Fruit fly (Drosophila melanogaster) whole organism, embryonic: ENCODE measurements around the gene Idh3g.

Source experiments
- ATbp ChIP-seq: fragments of 200-800 bp; sonication (Bioruptor generic); optimal IDR thresholded peaks from 2 replicates; lab custom pipeline; 2017; ENCODE audit warnings: missing biosample characterization, mild to moderate bottlenecking, missing genetic modification characterization, missing genetic modification reagents
- Adf1 ChIP-seq: fragments of 200-800 bp; sonication (Bioruptor generic); IDR thresholded peaks from 2 replicates; pipeline ENCODE4 v1.3.6; 2022; ENCODE audit warnings: missing biosample characterization, missing genetic modification characterization
- Asciz ChIP-seq: fragments of 200-800 bp; sonication (Bioruptor generic); optimal IDR thresholded peaks from 2 replicates; lab custom pipeline; 2017; ENCODE audit warnings: missing biosample characterization, mild to moderate bottlenecking, missing genetic modification characterization, missing genetic modification reagents
- Bgb ChIP-seq: fragments of 200-800 bp; sonication (Bioruptor generic); IDR thresholded peaks from 2 replicates; pipeline ENCODE4 v1.3.6; 2022; ENCODE audit warnings: missing biosample characterization, missing genetic modification characterization; ENCODE audit not compliant: partially characterized antibody
- C15 ChIP-seq: fragments of 200-800 bp; sonication (Bioruptor generic); IDR thresholded peaks from 3 replicates; pipeline ENCODE4 v1.3.6; 2022; ENCODE audit warnings: missing biosample characterization, missing genetic modification characterization
- CG10209 ChIP-seq: fragments of 200-800 bp; sonication (Bioruptor generic); optimal IDR thresholded peaks from 3 replicates; lab custom pipeline; 2017; ENCODE audit warnings: missing biosample characterization, mild to moderate bottlenecking, missing genetic modification characterization, missing genetic modification reagents
- CG10274 ChIP-seq: fragments of 200-800 bp; sonication (Bioruptor generic); optimal IDR thresholded peaks from 3 replicates; lab custom pipeline; 2017; ENCODE audit warnings: missing biosample characterization, mild to moderate bottlenecking, missing genetic modification characterization
- CG10543 ChIP-seq: fragments of 200-800 bp; sonication (Bioruptor generic); optimal IDR thresholded peaks from 3 replicates; lab custom pipeline; 2017; ENCODE audit warnings: missing biosample characterization, mild to moderate bottlenecking, missing genetic modification characterization, moderate library complexity
- CG10654 ChIP-seq: fragments of 200-800 bp; sonication (Bioruptor generic); optimal IDR thresholded peaks from 2 replicates; lab custom pipeline; 2016; ENCODE audit warnings: missing biosample characterization, missing genetic modification characterization
- CG11085 ChIP-seq: fragments of 200-800 bp; sonication (Bioruptor generic); IDR thresholded peaks from 2 replicates; pipeline ENCODE4 v1.3.6; 2022; ENCODE audit warnings: missing biosample characterization, missing genetic modification characterization
- CG11456 ChIP-seq: fragments of 200-800 bp; sonication (Bioruptor generic); IDR thresholded peaks from 3 replicates; pipeline ENCODE4 v1.3.6; 2022; ENCODE audit warnings: missing biosample characterization, missing genetic modification characterization
- CG12236 ChIP-seq: fragments of 200-800 bp; sonication (Bioruptor generic); optimal IDR thresholded peaks from 2 replicates; lab custom pipeline; 2016; ENCODE audit warnings: missing biosample characterization, missing genetic modification characterization
- CG13287 ChIP-seq: fragments of 200-800 bp; sonication (Bioruptor generic); IDR thresholded peaks from 2 replicates; pipeline ENCODE4 v1.3.6; 2022; ENCODE audit warnings: missing biosample characterization, missing genetic modification characterization; ENCODE audit not compliant: partially characterized antibody
- CG13894 ChIP-seq: fragments of 200-800 bp; sonication (Bioruptor generic); optimal IDR thresholded peaks from 3 replicates; lab custom pipeline; 2018; ENCODE audit warnings: missing biosample characterization, mild to moderate bottlenecking, missing genetic modification characterization, moderate library complexity
- CG15696 ChIP-seq: fragments of 200-800 bp; sonication (Bioruptor generic); optimal IDR thresholded peaks from 2 replicates; lab custom pipeline; 2019; ENCODE audit warnings: missing biosample characterization, mild to moderate bottlenecking, missing genetic modification characterization, moderate library complexity
- CG1603 ChIP-seq: fragments of 200-800 bp; sonication (Bioruptor generic); optimal IDR thresholded peaks from 2 replicates; lab custom pipeline; 2019; ENCODE audit warnings: missing biosample characterization, mild to moderate bottlenecking, missing genetic modification characterization, moderate library complexity
- CG17359 ChIP-seq: fragments of 200-800 bp; sonication (Bioruptor generic); optimal IDR thresholded peaks from 3 replicates; lab custom pipeline; 2018; ENCODE audit warnings: missing biosample characterization, mild to moderate bottlenecking, missing genetic modification characterization, moderate library complexity
- CG17912 ChIP-seq: fragments of 200-800 bp; sonication (Bioruptor generic); optimal IDR thresholded peaks from 2 replicates; lab custom pipeline; 2018; ENCODE audit warnings: missing biosample characterization, mild to moderate bottlenecking, missing genetic modification characterization
- CG18619 ChIP-seq: fragments of 200-800 bp; sonication (Bioruptor generic); optimal IDR thresholded peaks from 3 replicates; lab custom pipeline; 2017; ENCODE audit warnings: missing biosample characterization, mild to moderate bottlenecking, missing genetic modification characterization
- CG18764 ChIP-seq: fragments of 200-800 bp; sonication (Bioruptor generic); optimal IDR thresholded peaks from 3 replicates; lab custom pipeline; 2016; ENCODE audit warnings: missing biosample characterization, missing genetic modification characterization
- CG32532 ChIP-seq: fragments of 200-800 bp; sonication (Bioruptor generic); IDR thresholded peaks from 2 replicates; pipeline ENCODE4 v1.3.6; 2022; ENCODE audit warnings: missing biosample characterization, missing genetic modification characterization
- CG33557 ChIP-seq: fragments of 200-800 bp; sonication (Bioruptor generic); optimal IDR thresholded peaks from 2 replicates; lab custom pipeline; 2019; ENCODE audit warnings: missing biosample characterization, mild to moderate bottlenecking, missing genetic modification characterization, moderate library complexity
- CG4328 ChIP-seq: fragments of 200-800 bp; sonication (Bioruptor generic); optimal IDR thresholded peaks from 3 replicates; lab custom pipeline; 2017; ENCODE audit warnings: missing biosample characterization, missing genetic modification reagents, missing genetic modification characterization
- CG43689 ChIP-seq: fragments of 200-800 bp; sonication (Bioruptor generic); IDR thresholded peaks from 2 replicates; pipeline ENCODE4 v1.3.6; 2022; ENCODE audit warnings: missing biosample characterization, missing genetic modification characterization
- CG5245 ChIP-seq: fragments of 200-800 bp; sonication (Bioruptor generic); optimal IDR thresholded peaks from 3 replicates; lab custom pipeline; 2016; ENCODE audit warnings: missing biosample characterization, missing genetic modification characterization
- CG6683 ChIP-seq: fragments of 200-800 bp; sonication (Bioruptor generic); optimal IDR thresholded peaks from 2 replicates; lab custom pipeline; 2017; ENCODE audit warnings: missing biosample characterization, mild to moderate bottlenecking, missing genetic modification characterization, missing genetic modification reagents
- CG6854 ChIP-seq: fragments of 200-800 bp; sonication (Bioruptor generic); optimal IDR thresholded peaks from 3 replicates; lab custom pipeline; 2017; ENCODE audit warnings: missing biosample characterization, mild to moderate bottlenecking, missing genetic modification characterization
- CG7556 ChIP-seq: fragments of 200-800 bp; sonication (Bioruptor generic); optimal IDR thresholded peaks from 2 replicates; lab custom pipeline; 2017; ENCODE audit warnings: missing biosample characterization, mild to moderate bottlenecking, missing genetic modification characterization
- CG7745 ChIP-seq: fragments of 200-800 bp; sonication (Bioruptor generic); optimal IDR thresholded peaks from 2 replicates; lab custom pipeline; 2018; ENCODE audit warnings: missing biosample characterization, mild to moderate bottlenecking, missing genetic modification characterization, moderate library complexity
- CG7786 ChIP-seq: fragments of 200-800 bp; sonication (Bioruptor generic); optimal IDR thresholded peaks from 2 replicates; lab custom pipeline; 2016; ENCODE audit warnings: missing biosample characterization, missing genetic modification characterization
- CG8281 ChIP-seq: fragments of 200-800 bp; sonication (Bioruptor generic); optimal IDR thresholded peaks from 2 replicates; lab custom pipeline; 2018; ENCODE audit warnings: missing biosample characterization, mild to moderate bottlenecking, missing genetic modification characterization, moderate library complexity
- CG8478 ChIP-seq: fragments of >200 bp; optimal IDR thresholded peaks from 2 replicates; lab custom pipeline; 2018
- CTCF ChIP-seq: fragments of 200-800 bp; sonication (Bioruptor generic); optimal IDR thresholded peaks from 2 replicates; lab custom pipeline; 2017; ENCODE audit warnings: missing biosample characterization, mild to moderate bottlenecking, missing genetic modification characterization, moderate library complexity
- CkIIα-i1 ChIP-seq: fragments of 200-800 bp; sonication (Bioruptor generic); IDR thresholded peaks from 2 replicates; pipeline ENCODE4 v1.3.6; 2022; ENCODE audit warnings: missing biosample characterization, missing genetic modification characterization
- GATAe ChIP-seq: fragments of 200-800 bp; sonication (Bioruptor generic); conservative IDR thresholded peaks from 2 replicates; pipeline ENCODE4 v1.3.6; 2022; ENCODE audit warnings: missing biosample characterization, missing genetic modification characterization
- Hr78 ChIP-seq, 2 experiments: fragments of 200-800 bp in 1 of 2; fragments of >200 bp in 1 of 2; sonication (Bioruptor generic) in 1 of 2; optimal IDR thresholded peaks; 2 replicates each; lab custom pipeline; 2017 to 2019; ENCODE audit warnings: missing biosample characterization in 2 of 2, missing genetic modification characterization in 2 of 2, mild to moderate bottlenecking in 1 of 2, moderate library complexity in 1 of 2
- Myb ChIP-seq: fragments of 200-800 bp; sonication (Bioruptor generic); optimal IDR thresholded peaks from 2 replicates; lab custom pipeline; 2016; ENCODE audit warnings: missing biosample characterization, missing genetic modification characterization
- Oaz ChIP-seq: fragments of 200-800 bp; sonication (Bioruptor generic); IDR thresholded peaks from 2 replicates; pipeline ENCODE4 v1.3.6; 2022; ENCODE audit warnings: missing biosample characterization, missing genetic modification characterization
- Pdp1 ChIP-seq, 2 experiments: fragments of 200-800 bp; sonication (Bioruptor generic); optimal IDR thresholded peaks; 3 replicates each; lab custom pipeline; 2016; ENCODE audit warnings: missing biosample characterization in 2 of 2, missing genetic modification characterization in 2 of 2, mild to moderate bottlenecking in 1 of 2, moderate library complexity in 1 of 2
- Rfx ChIP-seq: fragments of 200-800 bp; sonication (Bioruptor generic); IDR thresholded peaks from 2 replicates; pipeline ENCODE4 v1.3.6; 2022; ENCODE audit warnings: missing biosample characterization, missing genetic modification characterization
- br ChIP-seq: fragments of >200 bp; optimal IDR thresholded peaks from 2 replicates; lab custom pipeline; 2017
- bsh ChIP-seq, 2 experiments: fragments of 200-800 bp; sonication (Bioruptor generic); optimal IDR thresholded peaks; 2 replicates each; lab custom pipeline; 2017 to 2018; ENCODE audit warnings: mild to moderate bottlenecking in 2 of 2, missing biosample characterization in 2 of 2, missing genetic modification characterization in 2 of 2, moderate library complexity in 1 of 2
- chn ChIP-seq: fragments of 200-800 bp; sonication (Bioruptor generic); optimal IDR thresholded peaks from 2 replicates; lab custom pipeline; 2016; ENCODE audit warnings: missing biosample characterization, missing genetic modification characterization
- hb ChIP-seq: fragments of 200-800 bp; sonication (Bioruptor generic); IDR thresholded peaks from 3 replicates; pipeline ENCODE4 v1.3.6; 2022; ENCODE audit warnings: missing biosample characterization, missing genetic modification characterization; ENCODE audit not compliant: partially characterized antibody
- hbn ChIP-seq: fragments of 200-800 bp; sonication (Bioruptor generic); IDR thresholded peaks from 2 replicates; pipeline ENCODE4 v1.3.6; 2022; ENCODE audit warnings: missing biosample characterization, missing genetic modification characterization; ENCODE audit not compliant: partially characterized antibody
- jumu ChIP-seq: fragments of 200-800 bp; sonication (Bioruptor generic); optimal IDR thresholded peaks from 3 replicates; lab custom pipeline; 2016; ENCODE audit warnings: missing biosample characterization, missing genetic modification characterization
- pho ChIP-seq: fragments of 200-800 bp; sonication (Bioruptor generic); optimal IDR thresholded peaks from 2 replicates; lab custom pipeline; 2016; ENCODE audit warnings: missing biosample characterization, missing genetic modification characterization
- pnt ChIP-seq: fragments of 200-800 bp; sonication (Bioruptor generic); optimal IDR thresholded peaks from 3 replicates; lab custom pipeline; 2016; ENCODE audit warnings: missing biosample characterization, missing genetic modification characterization
- slou ChIP-seq: fragments of 200-800 bp; sonication (Bioruptor generic); optimal IDR thresholded peaks from 3 replicates; lab custom pipeline; 2016; ENCODE audit warnings: missing biosample characterization, missing genetic modification characterization
- wdn ChIP-seq: fragments of 200-800 bp; sonication (Bioruptor generic); IDR thresholded peaks from 2 replicates; pipeline ENCODE4 v1.3.6; 2022; ENCODE audit warnings: missing biosample characterization, missing genetic modification characterization
- wor ChIP-seq: fragments of 200-800 bp; sonication (Bioruptor generic); IDR thresholded peaks from 2 replicates; pipeline ENCODE4 v1.3.6; 2022; ENCODE audit warnings: missing biosample characterization, missing genetic modification characterization

The Idh3g gene

dm6 chr3R:25680528-25680927 lies at the start of gene Idh3g, which contains the start of gene CG4743 (continued):
- TF ChIP-seq CG12236 (GFP tag; lab: Kevin White, UChicago), result peak; percentile 53
- peak; percentile 88 for TF ChIP-seq GATAe (GFP tag; lab: Robert Waterston, UW)
- peak; percentile 88 for TF ChIP-seq chn (GFP tag; lab: Kevin White, UChicago)
- TF ChIP-seq CG17912, result peak; percentile 93
- peak; percentile 97 for TF ChIP-seq CG7556 (GFP tag; lab: Kevin White, UChicago)
- peak; percentile 96 for TF ChIP-seq CG4328 (GFP tag; lab: Kevin White, UChicago)
- TF ChIP-seq Rfx (GFP tag; lab: Robert Waterston, UW), result peak; percentile 95
- peak; percentile 98 for TF ChIP-seq CG17359 (tag; lab: Kevin White, UChicago)
- TF ChIP-seq CG32532 (GFP tag; lab: Robert Waterston, UW), result peak; percentile 97
- TF ChIP-seq CG5245 (GFP tag; lab: Kevin White, UChicago), result peak; percentile 95
- TF ChIP-seq br, result no peak
- peak; percentile 99 for TF ChIP-seq CG33557 (GFP tag; lab: Kevin White, UChicago)
- TF ChIP-seq CG10654, result peak; percentile 94
- peak; percentile 98 for TF ChIP-seq CG10543
- peak; percentile 89 for TF ChIP-seq slou (GFP tag; lab: Kevin White, UChicago)
- peak; percentile 99 for TF ChIP-seq CG15696 (tag; lab: Kevin White, UChicago)
- TF ChIP-seq CG43689, result peak; percentile 91
- peak; percentile 90 for TF ChIP-seq wor (GFP tag; lab: Robert Waterston, UW)
- peak; percentile 80 to 82 for TF ChIP-seq Pdp1 (GFP tag; optimal IDR thresholded peaks at IDR 0.05; lab: Kevin White, UChicago)
- no peak for TF ChIP-seq CkIIα-i1 (GFP tag; lab: Robert Waterston, UW)
- peak; percentile 86 for TF ChIP-seq CG8281 (tag; lab: Kevin White, UChicago)
- TF ChIP-seq CG1603, result peak; percentile 75
- TF ChIP-seq CG11085 (GFP tag; lab: Robert Waterston, UW), result peak; percentile 92
- peak; percentile 93 for TF ChIP-seq CG6683
- peak; percentile 94 for TF ChIP-seq CG18764 (GFP tag; lab: Kevin White, UChicago)
- peak; percentile 75 for TF ChIP-seq pho (GFP tag; lab: Kevin White, UChicago)
- peak; percentile 78 for TF ChIP-seq Adf1
- peak; percentile 67 for TF ChIP-seq CTCF (GFP tag; lab: Kevin White, UChicago)
- TF ChIP-seq Oaz (GFP tag; lab: Robert Waterston, UW), result peak; percentile 93
- peak; percentile 71 for TF ChIP-seq CG7745 (tag; lab: Kevin White, UChicago)
- TF ChIP-seq Bgb (GFP tag; lab: Robert Waterston, UW), result no peak
- TF ChIP-seq CG10274, result peak; percentile 79
- TF ChIP-seq CG13894 (tag; lab: Kevin White, UChicago), result peak; percentile 97
- peak; percentile 92 for TF ChIP-seq Asciz (GFP tag; lab: Kevin White, UChicago)
- TF ChIP-seq hbn (GFP tag; lab: Robert Waterston, UW), result no peak
- peak; percentile 34 for TF ChIP-seq pnt
- TF ChIP-seq CG10209 (GFP tag; lab: Kevin White, UChicago), result peak; percentile 96
- peak; percentile 62 for TF ChIP-seq CG7786 (GFP tag; lab: Kevin White, UChicago)
- peak; percentile 31 for TF ChIP-seq jumu (GFP tag; lab: Kevin White, UChicago)
- TF ChIP-seq CG8478, result no peak
- TF ChIP-seq bsh (GFP tag; optimal IDR thresholded peaks at IDR 0.05; lab: Kevin White, UChicago), result peak; percentile 72 to 99
- peak; percentile 95 for TF ChIP-seq wdn
- peak; percentile 95 for TF ChIP-seq CG18619 (GFP tag; lab: Kevin White, UChicago)
- peak; percentile 95 for TF ChIP-seq ATbp (GFP tag; lab: Kevin White, UChicago)
- no peak for TF ChIP-seq hb (GFP tag; lab: Robert Waterston, UW)
- peak; percentile 26 for TF ChIP-seq Myb (GFP tag; lab: Kevin White, UChicago)
- peak; percentile 88 for TF ChIP-seq CG11456
- TF ChIP-seq CG13287 (GFP tag; lab: Robert Waterston, UW), result peak; percentile 58
- TF ChIP-seq Hr78 (GFP tag; optimal IDR thresholded peaks at IDR 0.05; lab: Kevin White, UChicago), result peak in 1 of 2 experiments; percentile 86
- peak; percentile 95 for TF ChIP-seq CG6854
- peak; percentile 89 for TF ChIP-seq C15 (GFP tag; lab: Robert Waterston, UW)
